Fruit fly (Drosophila melanogaster): ENCODE results near the gene BTBD9.

DNA sequence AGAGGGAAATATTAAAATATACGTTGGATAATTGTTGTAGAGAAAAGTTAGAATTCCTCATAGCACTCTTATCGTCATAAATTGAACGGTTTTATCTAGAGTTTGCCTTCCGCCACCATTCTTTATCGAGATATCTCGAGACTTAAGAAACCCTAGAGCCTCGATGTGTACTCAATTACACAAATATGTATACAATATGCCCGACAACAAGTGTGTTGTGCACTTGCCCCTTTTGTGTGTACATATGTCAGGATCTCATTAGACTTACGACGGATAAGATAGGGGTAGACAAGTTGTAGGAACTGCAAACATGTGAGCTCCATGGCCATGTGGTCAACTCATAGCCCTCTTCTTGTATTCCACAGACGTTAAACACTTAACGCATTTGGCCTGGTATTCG lies 5.2 kb downstream of the BTBD9 start:
- TF ChIP-seq EcR (GFP tag; optimal IDR thresholded peaks at IDR 0.05) (no peak), psq (optimal IDR thresholded peaks at IDR 0.05) (no peak), pan (optimal IDR thresholded peaks at IDR 0.05) (no peak)

All from whole organism.